Worm (Caenorhabditis elegans) whole organism, late embryonic: ENCODE results near the gene hrpa-1.

Experiments used
- C08G9.2 ChIP-seq: sonication (generic microtip); optimal IDR thresholded peaks from 2 replicates; lab custom pipeline; 2016; ENCODE audit warnings: mild to moderate bottlenecking, missing genetic modification characterization, moderate library complexity, missing compliant biosample characterization
- C38D4.7 ChIP-seq: fragments of 200-800 bp; sonication (Bioruptor generic); optimal IDR thresholded peaks from 2 replicates; lab custom pipeline; 2018; ENCODE audit warnings: mild to moderate bottlenecking, missing genetic modification characterization, moderate library complexity, missing compliant biosample characterization
- Y22D7AL.16 ChIP-seq: sonication (generic microtip); optimal IDR thresholded peaks from 2 replicates; lab custom pipeline; 2016; ENCODE audit warnings: missing genetic modification characterization, missing compliant biosample characterization
- ahr-1 ChIP-seq: sonication (generic microtip); optimal IDR thresholded peaks from 2 replicates; lab custom pipeline; 2016; ENCODE audit warnings: missing genetic modification characterization, missing compliant biosample characterization
- ama-1 ChIP-seq: fragments of 150-350 bp; optimal IDR thresholded peaks from 2 replicates; lab custom pipeline; 2014
- ceh-14 ChIP-seq: sonication (generic microtip); optimal IDR thresholded peaks from 2 replicates; lab custom pipeline; 2016; ENCODE audit warnings: missing genotype, missing genetic modification characterization, missing compliant biosample characterization
- ceh-2 ChIP-seq: sonication (generic microtip); optimal IDR thresholded peaks from 2 replicates; lab custom pipeline; 2016; ENCODE audit warnings: missing genotype, missing genetic modification characterization, missing compliant biosample characterization
- ceh-24 ChIP-seq: sonication (generic microtip); optimal IDR thresholded peaks from 2 replicates; lab custom pipeline; 2016; ENCODE audit warnings: mild to moderate bottlenecking, missing genetic modification characterization, missing compliant biosample characterization
- ceh-30 ChIP-seq: fragments of 150-350 bp; optimal IDR thresholded peaks from 2 replicates; lab custom pipeline; 2014; ENCODE audit warnings: missing biosample characterization, missing genetic modification characterization
- ceh-31 ChIP-seq: sonication (generic microtip); optimal IDR thresholded peaks from 2 replicates; lab custom pipeline; 2016; ENCODE audit warnings: missing genetic modification characterization, missing compliant biosample characterization
- ceh-34 ChIP-seq: sonication (generic microtip); optimal IDR thresholded peaks from 2 replicates; lab custom pipeline; 2016; ENCODE audit warnings: mild to moderate bottlenecking, missing genetic modification characterization, missing compliant biosample characterization
- ceh-6 ChIP-seq: fragments of 200-800 bp; sonication (Bioruptor generic); optimal IDR thresholded peaks from 2 replicates; lab custom pipeline; 2018; ENCODE audit warnings: mild to moderate bottlenecking, missing genetic modification characterization, missing compliant biosample characterization
- ceh-9 ChIP-seq: sonication (generic microtip); optimal IDR thresholded peaks from 2 replicates; lab custom pipeline; 2016; ENCODE audit warnings: mild to moderate bottlenecking, missing genetic modification characterization, inconsistent platforms, missing compliant biosample characterization
- dmd-4 ChIP-seq: sonication (generic microtip); optimal IDR thresholded peaks from 2 replicates; lab custom pipeline; 2016; ENCODE audit warnings: borderline replicate concordance, missing genetic modification characterization, missing compliant biosample characterization
- elt-2 ChIP-seq: sonication (generic microtip); optimal IDR thresholded peaks from 2 replicates; lab custom pipeline; 2016; ENCODE audit warnings: missing genetic modification reagents, missing genetic modification characterization, missing compliant biosample characterization
- eyg-1 ChIP-seq: sonication (generic microtip); optimal IDR thresholded peaks from 2 replicates; lab custom pipeline; 2016; ENCODE audit warnings: missing genotype, missing genetic modification characterization, missing compliant biosample characterization
- fkh-10 ChIP-seq: fragments of 150-350 bp; optimal IDR thresholded peaks from 2 replicates; lab custom pipeline; 2014; ENCODE audit warnings: missing biosample characterization, missing genetic modification reagents, missing genetic modification characterization
- fkh-6 ChIP-seq: sonication (generic microtip); optimal IDR thresholded peaks from 2 replicates; lab custom pipeline; 2016; ENCODE audit warnings: missing genetic modification characterization, missing compliant biosample characterization
- hlh-13 ChIP-seq: fragments of 200-800 bp; sonication (Bioruptor generic); optimal IDR thresholded peaks from 2 replicates; lab custom pipeline; 2018; ENCODE audit warnings: mild to moderate bottlenecking, missing genetic modification characterization, missing compliant biosample characterization
- hlh-30 ChIP-seq: sonication (generic microtip); optimal IDR thresholded peaks from 2 replicates; lab custom pipeline; 2017; ENCODE audit warnings: antibody characterized with exemption, missing genetic modification characterization, missing compliant biosample characterization; ENCODE audit not compliant: insufficient read depth
- hlh-6 ChIP-seq: sonication (generic microtip); optimal IDR thresholded peaks from 2 replicates; lab custom pipeline; 2016; ENCODE audit warnings: missing genotype, missing genetic modification characterization, missing compliant biosample characterization
- hlh-8 ChIP-seq: sonication (generic microtip); optimal IDR thresholded peaks from 2 replicates; lab custom pipeline; 2016; ENCODE audit warnings: missing genotype, missing genetic modification characterization, missing compliant biosample characterization
- lim-6 ChIP-seq: sonication (generic microtip); optimal IDR thresholded peaks from 2 replicates; lab custom pipeline; 2016; ENCODE audit warnings: missing genetic modification characterization, missing compliant biosample characterization
- madf-2 ChIP-seq: sonication (generic microtip); optimal IDR thresholded peaks from 2 replicates; lab custom pipeline; 2017; ENCODE audit warnings: missing genetic modification characterization, missing compliant biosample characterization
- mec-3 ChIP-seq: sonication (generic microtip); optimal IDR thresholded peaks from 2 replicates; lab custom pipeline; 2016; ENCODE audit warnings: borderline replicate concordance, missing genetic modification characterization, missing compliant biosample characterization
- nfya-1 ChIP-seq: sonication (generic microtip); optimal IDR thresholded peaks from 2 replicates; lab custom pipeline; 2017; ENCODE audit warnings: missing genetic modification characterization, mild to moderate bottlenecking, missing compliant biosample characterization, antibody characterized with exemption, moderate library complexity
- nhr-11 ChIP-seq: fragments of 150-350 bp; optimal IDR thresholded peaks from 2 replicates; lab custom pipeline; 2014; ENCODE audit warnings: missing biosample characterization, missing genetic modification characterization
- npax-4 ChIP-seq: sonication (generic microtip); optimal IDR thresholded peaks from 2 replicates; lab custom pipeline; 2016; ENCODE audit warnings: missing genetic modification characterization, missing compliant biosample characterization
- pha-4 ChIP-seq: fragments of 150-350 bp; optimal IDR thresholded peaks from 2 replicates; lab custom pipeline; 2018; ENCODE audit warnings: missing biosample characterization, missing genetic modification reagents, missing genetic modification characterization
- ref-2 ChIP-seq: sonication (generic microtip); optimal IDR thresholded peaks from 2 replicates; lab custom pipeline; 2016; ENCODE audit warnings: missing genetic modification characterization, missing compliant biosample characterization
- rnt-1 ChIP-seq: sonication (generic microtip); optimal IDR thresholded peaks from 2 replicates; lab custom pipeline; 2016; ENCODE audit warnings: missing genetic modification characterization, missing compliant biosample characterization
- sox-4 ChIP-seq: sonication (generic microtip); optimal IDR thresholded peaks from 2 replicates; lab custom pipeline; 2017; ENCODE audit warnings: mild to moderate bottlenecking, missing genetic modification characterization, inconsistent platforms, missing compliant biosample characterization
- tbx-7 ChIP-seq: sonication (generic microtip); optimal IDR thresholded peaks from 2 replicates; lab custom pipeline; 2016; ENCODE audit warnings: missing genotype, missing genetic modification characterization, missing compliant biosample characterization
- ttx-3 ChIP-seq: sonication (generic microtip); optimal IDR thresholded peaks from 2 replicates; lab custom pipeline; 2016; ENCODE audit warnings: missing genetic modification reagents, missing genetic modification characterization, missing compliant biosample characterization
- unc-42 ChIP-seq: sonication (generic microtip); optimal IDR thresholded peaks from 2 replicates; lab custom pipeline; 2016; ENCODE audit warnings: missing genotype, missing genetic modification characterization, missing compliant biosample characterization
- zip-5 ChIP-seq: sonication (generic microtip); optimal IDR thresholded peaks from 2 replicates; lab custom pipeline; 2016; ENCODE audit warnings: missing genetic modification characterization, missing compliant biosample characterization

The hrpa-1 gene

ce11 chrIV:3384593-3384992, 45.9 kb upstream of the hrpa-1 start (continued):
- TF ChIP-seq nfya-1 (tag; lab: Kevin White, UChicago): peak; percentile 85
- TF ChIP-seq ceh-34 (tag; lab: Kevin White, UChicago): peak; percentile 79

DNA sequence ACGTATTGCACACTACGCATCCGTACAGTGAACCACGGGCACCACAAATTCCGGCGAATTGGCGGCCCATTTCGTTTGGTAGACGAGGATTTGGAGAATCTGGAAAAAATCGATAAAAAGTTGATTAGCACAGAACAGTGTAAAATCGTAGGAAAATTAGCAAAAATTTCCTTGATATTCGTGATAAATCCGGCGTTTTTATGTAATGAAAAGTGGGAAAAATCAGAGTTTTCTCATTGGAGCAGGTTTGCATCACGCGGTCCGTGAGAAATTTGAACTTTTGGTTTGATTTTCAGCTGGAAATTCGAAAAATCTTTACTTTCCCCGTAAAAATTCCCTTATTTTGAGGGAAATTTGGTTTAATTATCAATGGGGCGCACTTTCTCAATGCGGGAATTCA, 45.4 kb upstream of the hrpa-1 start, which contains the start of gene B0546.4:
B0546.4 (minus strand) TSS at position 101 of the 400 bp plus-strand sequence.
- TF ChIP-seq mec-3 (tag; lab: Kevin White, UChicago): no peak
- TF ChIP-seq fkh-10 (GFP tag; lab: Kevin White, UChicago): no peak
- no peak for TF ChIP-seq eyg-1 (tag; lab: Kevin White, UChicago)
- no peak for TF ChIP-seq rnt-1 (tag; lab: Kevin White, UChicago)
- TF ChIP-seq nhr-11: no peak
- TF ChIP-seq hlh-13 (GFP tag; lab: Kevin White, UChicago): no peak
- no peak for TF ChIP-seq ceh-6 (GFP tag; lab: Kevin White, UChicago)
- TF ChIP-seq C08G9.2 (tag; lab: Kevin White, UChicago): no peak
- TF ChIP-seq Y22D7AL.16 (tag; lab: Kevin White, UChicago): no peak
- TF ChIP-seq ceh-34 (tag; lab: Kevin White, UChicago): no peak
- TF ChIP-seq fkh-6: no peak
- no peak for TF ChIP-seq ref-2 (tag; lab: Kevin White, UChicago)
- no peak for TF ChIP-seq ceh-2 (tag; lab: Kevin White, UChicago)
- no peak for TF ChIP-seq ama-1 (lab: Kevin White, UChicago)

DNA sequence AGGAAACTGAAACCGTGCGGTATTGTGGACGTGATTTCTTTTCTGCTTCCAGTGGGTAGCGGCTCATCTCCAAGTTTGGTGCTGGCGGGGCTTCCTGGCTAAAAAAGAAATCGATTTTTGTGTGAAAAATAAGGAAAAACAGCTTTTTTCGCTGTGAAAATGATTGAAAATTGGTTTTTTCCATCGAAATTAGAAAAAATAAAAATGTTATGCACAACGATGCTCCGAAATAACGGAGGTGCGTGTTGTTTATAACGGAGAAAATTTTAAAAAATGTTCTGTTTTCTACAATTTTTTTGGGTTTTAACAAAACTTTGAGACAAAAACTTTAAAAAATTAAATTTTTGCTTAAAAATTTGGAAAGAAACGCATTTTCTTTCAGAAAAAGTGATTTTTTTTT, 44.5 kb upstream of the hrpa-1 start:
- TF ChIP-seq nfya-1 (tag; lab: Kevin White, UChicago) (no peak), hlh-30 (tag; lab: Kevin White, UChicago) (no peak), ttx-3 (tag; lab: Kevin White, UChicago) (no peak), C08G9.2 (tag; lab: Kevin White, UChicago) (no peak), tbx-7 (tag; lab: Kevin White, UChicago) (no peak), ceh-9 (tag; lab: Kevin White, UChicago) (no peak), ama-1 (lab: Kevin White, UChicago) (no peak), Y22D7AL.16 (tag; lab: Kevin White, UChicago) (no peak), sox-4 (tag; lab: Kevin White, UChicago) (no peak), npax-4 (no peak), fkh-6 (no peak)
- TF ChIP-seq, all 69 proteins: peak for 0

- TF ChIP-seq pha-4 (tag; lab: Kevin White, UChicago) (no peak), unc-42 (tag; lab: Kevin White, UChicago) (no peak), hlh-8 (tag; lab: Kevin White, UChicago) (no peak), ceh-30 (tag; lab: Kevin White, UChicago) (no peak), ref-2 (tag; lab: Kevin White, UChicago) (no peak), eyg-1 (tag; lab: Kevin White, UChicago) (no peak), ahr-1 (tag; lab: Kevin White, UChicago) (no peak), dmd-4 (no peak), madf-2 (tag; lab: Kevin White, UChicago) (no peak), nhr-11 (no peak), nfya-1 (tag; lab: Kevin White, UChicago) (no peak)
These were observed 43.8 kb upstream of the hrpa-1 start, which contains the start of gene B0546.3 for ce11 chrIV:3382338-3382907. B0546.3 (minus strand) TSS chrIV:3382841.

- TF ChIP-seq ceh-30 (tag; lab: Kevin White, UChicago) (no peak), madf-2 (tag; lab: Kevin White, UChicago) (no peak), ceh-31 (tag; lab: Kevin White, UChicago) (no peak), zip-5 (no peak), elt-2 (tag; lab: Kevin White, UChicago) (no peak), sox-4 (tag; lab: Kevin White, UChicago) (no peak), ceh-14 (tag; lab: Kevin White, UChicago) (no peak), lim-6 (no peak), ceh-24 (no peak), hlh-6 (tag; lab: Kevin White, UChicago) (no peak), fkh-6 (no peak), ceh-6 (GFP tag; lab: Kevin White, UChicago) (no peak), C38D4.7 (GFP tag; lab: Kevin White, UChicago) (no peak), dmd-4 (no peak)
- TF ChIP-seq, all 69 proteins: peak for 0
These were observed 39.6 kb upstream of the hrpa-1 start, which contains the start of gene otub-4 for ce11 chrIV:3378080-3378804. otub-4 (minus strand) TSS chrIV:3378130.
